Fruit fly (Drosophila melanogaster): ENCODE data around the gene GILT2.
A peak's percentile ranks its signal among the peaks of the same experiment; 100 is the strongest.

GILT2 gene

DNA sequence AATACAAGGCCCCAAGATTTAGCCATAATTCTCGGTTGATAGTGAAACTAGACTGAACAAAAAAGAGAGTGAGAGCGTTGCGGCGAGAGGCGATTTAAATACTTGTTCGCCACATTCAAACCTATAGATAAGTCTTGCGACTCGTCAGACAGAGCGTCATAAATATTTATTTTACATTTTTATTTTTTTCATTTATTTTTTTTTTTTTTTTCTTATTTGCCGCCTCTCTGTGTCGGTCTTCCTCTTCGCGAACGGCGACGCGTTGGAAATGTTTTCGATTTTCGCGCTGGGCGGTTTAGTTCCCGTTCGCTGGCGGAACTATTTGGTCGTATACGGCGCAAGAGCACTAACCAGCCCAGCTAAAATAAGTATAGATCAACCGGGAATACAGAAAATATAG lies 49.4 kb downstream of the GILT2 start (continued):
- TF ChIP-seq Nf-YB (GFP tag; optimal IDR thresholded peaks at IDR 0.05) (no peak), Kr (GFP tag; optimal IDR thresholded peaks at IDR 0.05) (no peak), CG6689 (GFP tag; IDR thresholded peaks at IDR 0.05) (no peak), sens (GFP tag) (peak; percentile 41), CG10274 (GFP tag; optimal IDR thresholded peaks at IDR 0.05) (no peak), Jarid2 (GFP tag; optimal IDR thresholded peaks at IDR 0.05) (no peak), cato (GFP tag; optimal IDR thresholded peaks at IDR 0.05; ENCODE audit: borderline replicate concordance) (no peak), B-H1 (GFP tag; IDR thresholded peaks at IDR 0.05) (no peak), CG11504 (tag; optimal IDR thresholded peaks at IDR 0.05) (no peak), Drgx (GFP tag; IDR thresholded peaks at IDR 0.05) (peak; percentile 51; the same call in 1 of the 2 replicates), CG15514 (GFP tag; optimal IDR thresholded peaks at IDR 0.05) (peak; percentile 28), CG31224 (GFP tag; IDR thresholded peaks at IDR 0.05) (no peak), Asciz (GFP tag; optimal IDR thresholded peaks at IDR 0.05) (no peak), B-H2 (GFP tag; optimal IDR thresholded peaks at IDR 0.05) (no peak), CG17385 (GFP tag; optimal IDR thresholded peaks at IDR 0.05) (peak; percentile 45), p53 (GFP tag; optimal IDR thresholded peaks at IDR 0.05) (no peak), CG16863 (GFP tag; optimal IDR thresholded peaks at IDR 0.05) (no peak), CG33213 (GFP tag; optimal IDR thresholded peaks at IDR 0.05) (no peak), HLHmδ (GFP tag; optimal IDR thresholded peaks at IDR 0.05) (no peak), CG13287 (GFP tag; IDR thresholded peaks at IDR 0.05; ENCODE audit: partially characterized antibody) (peak; percentile 22; the same call in 1 of the 2 replicates), Myb (GFP tag; optimal IDR thresholded peaks at IDR 0.05) (no peak), wor (GFP tag; IDR thresholded peaks at IDR 0.05) (no peak), CG14050 (GFP tag; IDR thresholded peaks at IDR 0.05) (no peak), nerfin-2 (GFP tag; IDR thresholded peaks at IDR 0.05; ENCODE audit: partially characterized antibody) (0 out of 2 replicates have a peak, but pooled peaks have one; percentile 9), CG2889 (GFP tag; IDR thresholded peaks at IDR 0.05) (no peak), jing (GFP tag; optimal IDR thresholded peaks at IDR 0.05) (no peak), dmrt99B (tag; optimal IDR thresholded peaks at IDR 0.05) (no peak), CG8388 (GFP tag; optimal IDR thresholded peaks at IDR 0.05) (no peak), dpn (GFP tag; optimal IDR thresholded peaks at IDR 0.05) (no peak), ap (GFP tag; IDR thresholded peaks at IDR 0.05) (no peak), CG3407 (GFP tag; optimal IDR thresholded peaks at IDR 0.05) (no peak), sd (tag; optimal IDR thresholded peaks at IDR 0.05) (no peak), CG2202 (tag; optimal IDR thresholded peaks at IDR 0.05) (no peak), Elba2 (GFP tag; optimal IDR thresholded peaks at IDR 0.05) (no peak), CG12942 (GFP tag; optimal IDR thresholded peaks at IDR 0.05) (no peak), Blimp-1 (GFP tag; optimal IDR thresholded peaks at IDR 0.05) (no peak), CG12299 (tag; optimal IDR thresholded peaks at IDR 0.05) (no peak), tin (GFP tag; optimal IDR thresholded peaks at IDR 0.05) (no peak), vvl (GFP tag; IDR thresholded peaks at IDR 0.05) (0 out of 2 replicates have a peak, but pooled peaks have one; percentile 27), CG32772 (GFP tag; IDR thresholded peaks at IDR 0.05) (no peak), chm (GFP tag; IDR thresholded peaks at IDR 0.05) (no peak), CG12071 (GFP tag; optimal IDR thresholded peaks at IDR 0.05) (no peak), Hand (GFP tag; optimal IDR thresholded peaks at IDR 0.05) (no peak), hb (GFP tag; IDR thresholded peaks at IDR 0.05; ENCODE audit: partially characterized antibody) (no peak), CG10543 (GFP tag; optimal IDR thresholded peaks at IDR 0.05) (peak; percentile 0), nom (GFP tag; optimal IDR thresholded peaks at IDR 0.05) (peak; percentile 88), CG12155 (GFP tag; optimal IDR thresholded peaks at IDR 0.05) (no peak), CG2875 (GFP tag; optimal IDR thresholded peaks at IDR 0.05) (no peak), bsh (GFP tag; optimal IDR thresholded peaks at IDR 0.05) (peak in 1 of 2 experiments; percentile 57), Opbp (GFP tag; IDR thresholded peaks at IDR 0.05; ENCODE audit: partially characterized antibody) (no peak)
